Worm (Caenorhabditis elegans): Measurements from ENCODE around the gene gakh-1.

DNA sequence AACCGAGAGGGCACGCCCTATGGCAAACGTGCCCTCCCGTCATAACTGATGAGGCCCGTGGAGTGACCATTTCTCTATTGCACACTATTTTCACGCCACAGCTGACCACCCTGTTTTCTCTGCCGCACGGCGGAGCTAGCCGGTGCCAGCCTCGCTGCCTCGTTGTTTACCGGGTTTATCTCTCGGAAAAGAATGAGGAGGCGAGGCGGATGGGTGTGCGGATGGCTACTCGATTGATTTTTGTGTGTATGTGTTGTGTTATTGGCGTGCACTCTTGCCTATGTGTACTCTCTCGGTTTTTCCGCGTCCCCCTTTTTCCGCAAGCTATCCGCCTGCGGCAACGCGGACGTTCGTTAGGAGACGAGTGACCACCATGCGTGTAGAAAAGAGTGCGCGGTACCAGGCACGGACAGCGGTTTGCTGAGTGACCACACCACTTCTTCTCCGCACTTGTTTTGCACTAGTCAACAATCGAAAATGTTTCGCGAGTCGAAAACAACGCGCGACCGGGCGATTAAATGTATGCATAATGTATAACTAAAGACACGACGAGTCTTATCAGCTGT lies 29.8 kb downstream of the gakh-1 start:
- 0 out of 2 replicates have a peak, but pooled peaks have one; percentile 36 for TF ChIP-seq sea-1 (GFP tag; conservative IDR thresholded peaks at IDR 0.05)
- peak; percentile 94 for TF ChIP-seq hmg-4 (GFP tag; optimal IDR thresholded peaks at IDR 0.05)
- TF ChIP-seq B0310.2 (tag; optimal IDR thresholded peaks at IDR 0.05) = peak; percentile 74
- TF ChIP-seq ama-1 (optimal IDR thresholded peaks at IDR 0.05) = no peak
- no peak for TF ChIP-seq pes-1 (GFP tag; IDR thresholded peaks at IDR 0.05)
- TF ChIP-seq hnd-1 (tag; optimal IDR thresholded peaks at IDR 0.05) = no peak
- peak; percentile 76 for TF ChIP-seq ets-7 (tag; optimal IDR thresholded peaks at IDR 0.05)
- TF ChIP-seq tbx-37 (GFP tag; conservative IDR thresholded peaks at IDR 0.05) = no peak
- 0 out of 2 replicates have a peak, but pooled peaks have one; percentile 50 for TF ChIP-seq tbx-11 (GFP tag; IDR thresholded peaks at IDR 0.05)
- TF ChIP-seq tra-4 (tag; optimal IDR thresholded peaks at IDR 0.05) = no peak
- peak; percentile 26 for TF ChIP-seq ceh-13 (GFP tag; optimal IDR thresholded peaks at IDR 0.05)
